Fruit fly (Drosophila melanogaster) whole organism, embryonic: ENCODE measurements around the gene Dh44.

ENCODE experiments used
- Awh ChIP-seq: fragments of 200-800 bp; sonication (Bioruptor generic); IDR thresholded peaks from 2 replicates; pipeline ENCODE4, ENCODE4 v1.3.6; 2022; ENCODE audit warnings: missing biosample characterization, missing genetic modification characterization
- CG1024 ChIP-seq: fragments of 200-800 bp; sonication (Bioruptor generic); IDR thresholded peaks from 2 replicates; pipeline ENCODE4 v1.3.6; 2022; ENCODE audit warnings: missing biosample characterization, missing genetic modification characterization
- CG10654 ChIP-seq: fragments of 200-800 bp; sonication (Bioruptor generic); optimal IDR thresholded peaks from 2 replicates; lab custom pipeline; 2016; ENCODE audit warnings: missing biosample characterization, missing genetic modification characterization
- CG11560 ChIP-seq: fragments of 200-800 bp; sonication (Bioruptor generic); IDR thresholded peaks from 3 replicates; pipeline ENCODE4 v1.3.6; 2022; ENCODE audit warnings: missing biosample characterization, missing genetic modification characterization
- CG11723 ChIP-seq: fragments of 200-800 bp; sonication (Bioruptor generic); optimal IDR thresholded peaks from 2 replicates; lab custom pipeline; 2017; ENCODE audit warnings: missing biosample characterization, mild to moderate bottlenecking, missing genetic modification characterization
- CG14014 ChIP-seq: fragments of 200-800 bp; sonication (Bioruptor generic); IDR thresholded peaks from 2 replicates; pipeline ENCODE4 v1.3.6; 2022; ENCODE audit warnings: missing biosample characterization, missing genetic modification characterization
- CG17186 ChIP-seq: fragments of 200-800 bp; sonication (Bioruptor generic); optimal IDR thresholded peaks from 3 replicates; lab custom pipeline; 2017; ENCODE audit warnings: missing biosample characterization, missing genetic modification reagents, missing genetic modification characterization
- CG2120 ChIP-seq: fragments of 200-800 bp; sonication (Bioruptor generic); optimal IDR thresholded peaks from 3 replicates; lab custom pipeline; 2016; ENCODE audit warnings: missing biosample characterization, missing genetic modification characterization
- CG2712 ChIP-seq: fragments of 200-800 bp; optimal IDR thresholded peaks from 3 replicates; lab custom pipeline; 2019; ENCODE audit warnings: missing biosample characterization, mild to moderate bottlenecking, missing genetic modification characterization, moderate library complexity
- CG31441 ChIP-seq: fragments of 200-800 bp; sonication (Bioruptor generic); IDR thresholded peaks from 2 replicates; pipeline ENCODE4 v1.3.6; 2022; ENCODE audit warnings: missing biosample characterization, missing genetic modification characterization
- CG32532 ChIP-seq: fragments of 200-800 bp; sonication (Bioruptor generic); IDR thresholded peaks from 2 replicates; pipeline ENCODE4 v1.3.6; 2022; ENCODE audit warnings: missing biosample characterization, missing genetic modification characterization
- CG4328 ChIP-seq: fragments of 200-800 bp; sonication (Bioruptor generic); optimal IDR thresholded peaks from 3 replicates; lab custom pipeline; 2017; ENCODE audit warnings: missing biosample characterization, missing genetic modification reagents, missing genetic modification characterization
- CG4854 ChIP-seq: fragments of 200-800 bp; sonication (Bioruptor generic); optimal IDR thresholded peaks from 2 replicates; lab custom pipeline; 2016; ENCODE audit warnings: missing biosample characterization, missing genetic modification characterization, inconsistent platforms
- CG6254 ChIP-seq: fragments of 200-800 bp; sonication (Bioruptor generic); optimal IDR thresholded peaks from 3 replicates; lab custom pipeline; 2017; ENCODE audit warnings: mild to moderate bottlenecking, missing biosample characterization, missing genetic modification reagents, missing genetic modification characterization
- CG7839 ChIP-seq: fragments of 200-800 bp; sonication (Bioruptor generic); optimal IDR thresholded peaks from 3 replicates; lab custom pipeline; 2018; ENCODE audit warnings: missing biosample characterization, mild to moderate bottlenecking, missing genetic modification characterization, moderate library complexity
- CG7928 ChIP-seq: fragments of 200-800 bp; sonication (Bioruptor generic); optimal IDR thresholded peaks from 2 replicates; lab custom pipeline; 2017; ENCODE audit warnings: missing biosample characterization, mild to moderate bottlenecking, missing genetic modification characterization
- CG8290 ChIP-seq, 3 experiments: fragments of 200-800 bp; sonication (Bioruptor generic); optimal IDR thresholded peaks; 2 replicates each; lab custom pipeline; 2016 to 2019; ENCODE audit warnings: missing biosample characterization in 3 of 3, missing genetic modification characterization in 3 of 3, mild to moderate bottlenecking in 2 of 3, moderate library complexity in 1 of 3
- CG8359 ChIP-seq: fragments of 200-800 bp; sonication (Bioruptor generic); optimal IDR thresholded peaks from 2 replicates; lab custom pipeline; 2017; ENCODE audit warnings: missing biosample characterization, mild to moderate bottlenecking, missing genetic modification characterization, borderline replicate concordance
- CG9727 ChIP-seq: fragments of 200-800 bp; sonication (Bioruptor generic); optimal IDR thresholded peaks from 3 replicates; lab custom pipeline; 2017; ENCODE audit warnings: missing biosample characterization, mild to moderate bottlenecking, missing genetic modification characterization
- CkIIα-i1 ChIP-seq: fragments of 200-800 bp; sonication (Bioruptor generic); IDR thresholded peaks from 2 replicates; pipeline ENCODE4 v1.3.6; 2022; ENCODE audit warnings: missing biosample characterization, missing genetic modification characterization
- D19B ChIP-seq: fragments of 200-800 bp; sonication (Bioruptor generic); optimal IDR thresholded peaks from 2 replicates; lab custom pipeline; 2017; ENCODE audit warnings: missing biosample characterization, mild to moderate bottlenecking, missing genetic modification characterization
- Doc3 ChIP-seq: fragments of 200-800 bp; sonication (Bioruptor generic); IDR thresholded peaks from 3 replicates; pipeline ENCODE4 v1.3.6; 2022; ENCODE audit warnings: missing biosample characterization, missing genetic modification characterization; ENCODE audit not compliant: partially characterized antibody
- Fer3 ChIP-seq: fragments of 200-800 bp; sonication (Bioruptor generic); optimal IDR thresholded peaks from 2 replicates; lab custom pipeline; 2018; ENCODE audit warnings: missing biosample characterization, mild to moderate bottlenecking, missing genetic modification characterization, moderate library complexity
- Gsc ChIP-seq: fragments of 200-800 bp; sonication (Bioruptor generic); IDR thresholded peaks from 2 replicates; pipeline ENCODE4 v1.3.6; 2022; ENCODE audit warnings: missing biosample characterization, missing genetic modification characterization
- H15 ChIP-seq: fragments of 200-800 bp; sonication (Bioruptor generic); IDR thresholded peaks from 3 replicates; pipeline ENCODE4 v1.3.6; 2022; ENCODE audit warnings: missing biosample characterization, missing genetic modification characterization
- Hr39 ChIP-seq: fragments of >200 bp; optimal IDR thresholded peaks from 2 replicates; lab custom pipeline; 2017
- MBD-R2 ChIP-seq: fragments of 200-800 bp; sonication (Bioruptor generic); IDR thresholded peaks from 2 replicates; pipeline ENCODE4 v1.3.6; 2022; ENCODE audit warnings: missing biosample characterization, missing genetic modification characterization
- NFAT ChIP-seq: fragments of 200-800 bp; sonication (Bioruptor generic); IDR thresholded peaks from 2 replicates; pipeline ENCODE4 v1.3.6; 2022; ENCODE audit warnings: missing biosample characterization, missing genetic modification characterization
- Oli ChIP-seq: fragments of 200-800 bp; sonication (Bioruptor generic); optimal IDR thresholded peaks from 2 replicates; lab custom pipeline; 2018; ENCODE audit warnings: missing biosample characterization, mild to moderate bottlenecking, missing genetic modification characterization, moderate library complexity
- Taf1 ChIP-seq: fragments of 200-800 bp; sonication (Bioruptor generic); IDR thresholded peaks from 2 replicates; pipeline ENCODE4 v1.3.6; 2022; ENCODE audit warnings: missing biosample characterization, missing genetic modification characterization
- Tbp ChIP-seq: fragments of >200 bp; optimal IDR thresholded peaks from 2 replicates; lab custom pipeline; 2018; ENCODE audit warnings: missing biosample characterization, missing genetic modification characterization
- Vsx1 ChIP-seq: fragments of 200-800 bp; sonication (Bioruptor generic); optimal IDR thresholded peaks from 2 replicates; lab custom pipeline; 2017; ENCODE audit warnings: missing biosample characterization, mild to moderate bottlenecking, missing genetic modification characterization, missing genetic modification reagents
- aop ChIP-seq: fragments of 200-800 bp; sonication (Bioruptor generic); IDR thresholded peaks from 2 replicates; pipeline ENCODE4 v1.3.6; 2022; ENCODE audit warnings: missing biosample characterization, missing genetic modification characterization
- bbx ChIP-seq: fragments of 200-800 bp; sonication (Bioruptor generic); IDR thresholded peaks from 2 replicates; pipeline ENCODE4 v1.3.6; 2022; ENCODE audit warnings: missing biosample characterization, missing genetic modification characterization; ENCODE audit not compliant: partially characterized antibody
- bcd ChIP-seq: fragments of 200-800 bp; sonication (Bioruptor generic); optimal IDR thresholded peaks from 2 replicates; lab custom pipeline; 2017; ENCODE audit warnings: missing biosample characterization, mild to moderate bottlenecking, missing genetic modification characterization
- btn ChIP-seq: fragments of 200-800 bp; sonication (Bioruptor generic); optimal IDR thresholded peaks from 2 replicates; lab custom pipeline; 2016; ENCODE audit warnings: missing biosample characterization, missing genetic modification characterization
- dm ChIP-seq: fragments of 200-800 bp; sonication (Bioruptor generic); optimal IDR thresholded peaks from 3 replicates; lab custom pipeline; 2016; ENCODE audit warnings: missing biosample characterization, missing genetic modification characterization
- dpn ChIP-seq, 2 experiments: fragments of 200-800 bp; sonication (Bioruptor generic); optimal IDR thresholded peaks; 3 replicates each; lab custom pipeline; 2016; ENCODE audit warnings: missing biosample characterization in 2 of 2, missing genetic modification characterization in 2 of 2
- emc ChIP-seq: fragments of 200-800 bp; sonication (Bioruptor generic); optimal IDR thresholded peaks from 2 replicates; lab custom pipeline; 2016; ENCODE audit warnings: missing biosample characterization, missing genetic modification characterization
- en ChIP-seq: fragments of 200-800 bp; sonication (Bioruptor generic); optimal IDR thresholded peaks from 2 replicates; lab custom pipeline; 2016; ENCODE audit warnings: missing biosample characterization, missing genetic modification characterization
- ftz-f1 ChIP-seq: fragments of 200-800 bp; sonication (Bioruptor generic); optimal IDR thresholded peaks from 2 replicates; lab custom pipeline; 2016; ENCODE audit warnings: missing biosample characterization, missing genetic modification characterization
- grn ChIP-seq: fragments of 200-800 bp; sonication (Bioruptor generic); optimal IDR thresholded peaks from 3 replicates; lab custom pipeline; 2017; ENCODE audit warnings: missing biosample characterization, missing genetic modification characterization
- hbn ChIP-seq: fragments of 200-800 bp; sonication (Bioruptor generic); IDR thresholded peaks from 2 replicates; pipeline ENCODE4 v1.3.6; 2022; ENCODE audit warnings: missing biosample characterization, missing genetic modification characterization; ENCODE audit not compliant: partially characterized antibody
- ind ChIP-seq: fragments of 200-800 bp; sonication (Bioruptor generic); optimal IDR thresholded peaks from 3 replicates; lab custom pipeline; 2016; ENCODE audit warnings: missing biosample characterization, missing genetic modification characterization
- jumu ChIP-seq: fragments of 200-800 bp; sonication (Bioruptor generic); optimal IDR thresholded peaks from 3 replicates; lab custom pipeline; 2016; ENCODE audit warnings: missing biosample characterization, missing genetic modification characterization
- kni ChIP-seq: fragments of 200-800 bp; sonication (Bioruptor generic); optimal IDR thresholded peaks from 3 replicates; lab custom pipeline; 2017; ENCODE audit warnings: mild to moderate bottlenecking, missing biosample characterization, missing genetic modification reagents, missing genetic modification characterization
- nom ChIP-seq: fragments of 200-800 bp; sonication (Bioruptor generic); optimal IDR thresholded peaks from 2 replicates; lab custom pipeline; 2017; ENCODE audit warnings: missing biosample characterization, missing genetic modification characterization, mild to moderate bottlenecking, moderate library complexity, missing genetic modification reagents
- pho ChIP-seq: fragments of 200-800 bp; sonication (Bioruptor generic); optimal IDR thresholded peaks from 2 replicates; lab custom pipeline; 2016; ENCODE audit warnings: missing biosample characterization, missing genetic modification characterization
- unc-4 ChIP-seq: fragments of 200-800 bp; sonication (Bioruptor generic); IDR thresholded peaks from 2 replicates; pipeline ENCODE4 v1.3.6; 2022; ENCODE audit warnings: missing biosample characterization, missing genetic modification characterization; ENCODE audit not compliant: partially characterized antibody
- unpg ChIP-seq: fragments of 200-800 bp; sonication (Bioruptor generic); optimal IDR thresholded peaks from 3 replicates; lab custom pipeline; 2018; ENCODE audit warnings: missing biosample characterization, mild to moderate bottlenecking, missing genetic modification characterization, moderate library complexity
- vvl ChIP-seq: fragments of 200-800 bp; sonication (Bioruptor generic); IDR thresholded peaks from 2 replicates; pipeline ENCODE4 v1.3.6; 2022; ENCODE audit warnings: missing biosample characterization, missing genetic modification characterization

The Dh44 gene

DNA sequence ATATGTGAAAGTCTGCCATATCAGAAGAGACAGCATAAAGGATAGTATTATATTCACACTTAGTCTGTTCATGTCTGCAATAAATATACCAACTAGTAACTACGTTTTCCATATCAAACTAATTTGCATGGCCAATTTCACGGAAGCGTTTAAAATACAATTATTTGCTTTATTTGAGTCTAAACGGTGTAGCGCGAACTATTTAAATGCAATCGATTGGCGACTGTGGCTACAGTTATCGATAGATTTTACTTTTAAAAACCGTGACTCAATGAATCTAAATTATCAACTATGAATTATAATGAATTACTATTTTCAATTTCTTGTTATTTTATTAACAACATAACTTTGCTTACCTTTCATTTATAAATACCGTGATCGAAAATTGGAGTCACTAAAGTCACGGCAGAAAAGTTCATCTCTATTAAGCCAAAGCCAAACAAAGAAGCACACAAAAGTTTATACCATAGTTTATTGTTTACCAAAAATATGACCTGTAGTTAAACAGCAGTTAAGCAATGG is 11.0 kb upstream of the Dh44 start, which contains the start of the genes CG9427 and CG8319 (continued):
- TF ChIP-seq CG1024 (GFP tag; lab: Robert Waterston, UW) (no peak), CG2120 (GFP tag; lab: Kevin White, UChicago) (peak; percentile 83), D19B (no peak), Doc3 (peak; percentile 92), MBD-R2 (GFP tag; lab: Robert Waterston, UW) (peak; percentile 64), CG4854 (peak; percentile 51), ind (GFP tag; lab: Kevin White, UChicago) (peak; percentile 67), CG11723 (GFP tag; lab: Kevin White, UChicago) (no peak), grn (GFP tag; lab: Kevin White, UChicago) (no peak), CG10654 (GFP tag; lab: Kevin White, UChicago) (peak; percentile 40), CkIIα-i1 (no peak), pho (GFP tag; lab: Kevin White, UChicago) (peak; percentile 62), Fer3 (tag; lab: Kevin White, UChicago) (peak; percentile 20), CG2712 (tag; lab: Kevin White, UChicago) (peak; percentile 75), vvl (peak; percentile 66), Vsx1 (GFP tag; lab: Kevin White, UChicago) (no peak), CG7928 (GFP tag; lab: Kevin White, UChicago) (no peak), btn (no peak), Taf1 (no peak), ftz-f1 (GFP tag; lab: Kevin White, UChicago) (peak; percentile 18), emc (GFP tag; lab: Kevin White, UChicago) (no peak), Tbp (GFP tag; lab: Kevin White, UChicago) (no peak), dm (GFP tag; lab: Kevin White, UChicago) (peak; percentile 53), kni (GFP tag; lab: Kevin White, UChicago) (peak; percentile 26), CG7839 (tag; lab: Kevin White, UChicago) (peak; percentile 51), CG31441 (GFP tag; lab: Robert Waterston, UW) (peak; percentile 90), Oli (tag; lab: Kevin White, UChicago) (no peak), CG14014 (peak; percentile 51; the same call in 1 of the 2 replicates), Hr39 (lab: Kevin White, UChicago) (no peak), en (GFP tag; lab: Kevin White, UChicago) (peak; percentile 10), CG8359 (no peak), hbn (GFP tag; lab: Robert Waterston, UW) (peak; percentile 86), Gsc (GFP tag; lab: Robert Waterston, UW) (no peak), CG9727 (peak; percentile 71), CG17186 (GFP tag; lab: Kevin White, UChicago) (peak; percentile 63), H15 (GFP tag; lab: Robert Waterston, UW) (peak; percentile 18; the same call in 1 of the 3 replicates), NFAT (GFP tag; lab: Robert Waterston, UW) (peak; percentile 42), unc-4 (GFP tag; lab: Robert Waterston, UW) (peak; percentile 95), CG6254 (GFP tag; lab: Kevin White, UChicago) (no peak), aop (GFP tag; lab: Robert Waterston, UW) (no peak), CG8290 (GFP tag; optimal IDR thresholded peaks at IDR 0.05; lab: Kevin White, UChicago) (peak; percentile 34), CG8290 (tag; optimal IDR thresholded peaks at IDR 0.05; lab: Kevin White, UChicago) (peak in 1 of 2 experiments; percentile 53), CG4328 (GFP tag; lab: Kevin White, UChicago) (no peak), CG32532 (GFP tag; lab: Robert Waterston, UW) (peak; percentile 60), jumu (GFP tag; lab: Kevin White, UChicago) (peak; percentile 46), dpn (GFP tag; optimal IDR thresholded peaks at IDR 0.05; lab: Kevin White, UChicago) (peak; percentile 57 to 77), unpg (GFP tag; lab: Kevin White, UChicago) (peak; percentile 63), Awh (GFP tag; lab: Robert Waterston, UW) (no peak), bbx (GFP tag; lab: Robert Waterston, UW) (peak; percentile 74), CG11560 (tag; lab: Robert Waterston, UW) (no peak), nom (no peak), bcd (peak; percentile 60)
